Fruit fly (Drosophila melanogaster) whole organism, embryonic: Measurements from ENCODE around the gene Tgt.

Experiments used
- CG10431 ChIP-seq: fragments of 200-800 bp; sonication (Bioruptor generic); optimal IDR thresholded peaks from 3 replicates; lab custom pipeline; 2018; ENCODE audit warnings: missing biosample characterization, mild to moderate bottlenecking, missing genetic modification characterization
- CG1233 ChIP-seq: fragments of 200-800 bp; sonication (Bioruptor generic); optimal IDR thresholded peaks from 4 replicates; lab custom pipeline; 2018; ENCODE audit warnings: missing biosample characterization, mild to moderate bottlenecking, missing genetic modification characterization
- CG12391 ChIP-seq: fragments of 200-800 bp; sonication (Bioruptor generic); optimal IDR thresholded peaks from 3 replicates; lab custom pipeline; 2018; ENCODE audit warnings: missing biosample characterization, mild to moderate bottlenecking, missing genetic modification characterization, moderate library complexity
- CG13775 ChIP-seq: fragments of 200-800 bp; sonication (Bioruptor generic); optimal IDR thresholded peaks from 3 replicates; lab custom pipeline; 2017; ENCODE audit warnings: missing biosample characterization, mild to moderate bottlenecking, missing genetic modification characterization
- CG15011 ChIP-seq: fragments of 200-800 bp; sonication (Bioruptor generic); optimal IDR thresholded peaks from 3 replicates; lab custom pipeline; 2018; ENCODE audit warnings: missing biosample characterization, mild to moderate bottlenecking, missing genetic modification characterization
- CG15696 ChIP-seq: fragments of 200-800 bp; sonication (Bioruptor generic); optimal IDR thresholded peaks from 2 replicates; lab custom pipeline; 2019; ENCODE audit warnings: missing biosample characterization, mild to moderate bottlenecking, missing genetic modification characterization, moderate library complexity
- CG17328 ChIP-seq: fragments of 200-800 bp; sonication (Bioruptor generic); IDR thresholded peaks from 2 replicates; pipeline ENCODE4 v1.3.6; 2022; ENCODE audit warnings: missing biosample characterization, missing genetic modification characterization
- CG17385 ChIP-seq: fragments of 200-800 bp; sonication (Bioruptor generic); optimal IDR thresholded peaks from 3 replicates; lab custom pipeline; 2018; ENCODE audit warnings: missing biosample characterization, mild to moderate bottlenecking, missing genetic modification characterization
- CG17912 ChIP-seq: fragments of 200-800 bp; sonication (Bioruptor generic); optimal IDR thresholded peaks from 2 replicates; lab custom pipeline; 2018; ENCODE audit warnings: missing biosample characterization, mild to moderate bottlenecking, missing genetic modification characterization
- CG31224 ChIP-seq: fragments of 200-800 bp; sonication (Bioruptor generic); IDR thresholded peaks from 2 replicates; pipeline ENCODE4 v1.3.6; 2022; ENCODE audit warnings: missing biosample characterization, missing genetic modification characterization
- CG31388 ChIP-seq: fragments of 200-800 bp; sonication (Bioruptor generic); optimal IDR thresholded peaks from 2 replicates; lab custom pipeline; 2016; ENCODE audit warnings: missing biosample characterization, missing genetic modification characterization
- CG32767 ChIP-seq: fragments of 200-800 bp; sonication (Bioruptor generic); IDR thresholded peaks from 2 replicates; pipeline ENCODE4 v1.3.6; 2022; ENCODE audit warnings: missing biosample characterization, missing genetic modification characterization
- CG4617 ChIP-seq: fragments of 200-800 bp; sonication (Bioruptor generic); optimal IDR thresholded peaks from 3 replicates; lab custom pipeline; 2016; ENCODE audit warnings: missing biosample characterization, missing genetic modification characterization, borderline replicate concordance
- Dip2 ChIP-seq: fragments of 200-800 bp; sonication (Bioruptor generic); IDR thresholded peaks from 2 replicates; pipeline ENCODE4 v1.3.6; 2022; ENCODE audit warnings: missing biosample characterization, missing genetic modification characterization
- Dp ChIP-seq: fragments of 200-800 bp; sonication (Bioruptor generic); optimal IDR thresholded peaks from 2 replicates; lab custom pipeline; 2018; ENCODE audit warnings: missing biosample characterization, mild to moderate bottlenecking, missing genetic modification characterization, moderate library complexity
- Dref ChIP-seq: fragments of 200-800 bp; sonication (Bioruptor generic); IDR thresholded peaks from 2 replicates; pipeline ENCODE4 v1.3.6; 2022; ENCODE audit warnings: missing biosample characterization, missing genetic modification characterization
- Hr51 ChIP-seq, 2 experiments: fragments of 200-800 bp; sonication (Bioruptor generic); optimal IDR thresholded peaks; 2 replicates in 1 of 2; 3 replicates in 1 of 2; lab custom pipeline; 2016 to 2018; ENCODE audit warnings: missing biosample characterization in 2 of 2, missing genetic modification characterization in 2 of 2, mild to moderate bottlenecking in 1 of 2, moderate library complexity in 1 of 2
- Mrtf ChIP-seq: fragments of 200-800 bp; sonication (Bioruptor generic); IDR thresholded peaks from 3 replicates; pipeline ENCODE4 v1.3.6; 2022; ENCODE audit warnings: missing biosample characterization, missing genetic modification characterization
- Myb ChIP-seq: fragments of 200-800 bp; sonication (Bioruptor generic); optimal IDR thresholded peaks from 2 replicates; lab custom pipeline; 2016; ENCODE audit warnings: missing biosample characterization, missing genetic modification characterization
- NC2α ChIP-seq: fragments of 200-800 bp; sonication (Bioruptor generic); optimal IDR thresholded peaks from 2 replicates; lab custom pipeline; 2016; ENCODE audit warnings: missing biosample characterization, missing genetic modification characterization
- Nf-YA ChIP-seq: fragments of 200-800 bp; sonication (Bioruptor generic); IDR thresholded peaks from 2 replicates; pipeline ENCODE4 v1.3.6; 2022; ENCODE audit warnings: missing biosample characterization, missing genetic modification characterization
- Opbp ChIP-seq: fragments of 200-800 bp; sonication (Bioruptor generic); IDR thresholded peaks from 3 replicates; pipeline ENCODE4 v1.3.6; 2022; ENCODE audit warnings: missing biosample characterization, missing genetic modification characterization; ENCODE audit not compliant: partially characterized antibody
- Pdp1 ChIP-seq, 2 experiments: fragments of 200-800 bp; sonication (Bioruptor generic); optimal IDR thresholded peaks; 3 replicates each; lab custom pipeline; 2016; ENCODE audit warnings: missing biosample characterization in 2 of 2, missing genetic modification characterization in 2 of 2, mild to moderate bottlenecking in 1 of 2, moderate library complexity in 1 of 2
- Sin3A ChIP-seq: fragments of >200 bp; optimal IDR thresholded peaks from 2 replicates; lab custom pipeline; 2018
- Xbp1 ChIP-seq: fragments of 200-800 bp; sonication (Bioruptor generic); optimal IDR thresholded peaks from 3 replicates; lab custom pipeline; 2016; ENCODE audit warnings: missing biosample characterization, mild to moderate bottlenecking, missing genetic modification characterization
- YL-1 ChIP-seq: fragments of 200-800 bp; sonication (Bioruptor generic); optimal IDR thresholded peaks from 3 replicates; lab custom pipeline; 2017; ENCODE audit warnings: missing biosample characterization, mild to moderate bottlenecking, missing genetic modification characterization
- ap ChIP-seq: fragments of 200-800 bp; sonication (Bioruptor generic); IDR thresholded peaks from 2 replicates; pipeline ENCODE4 v1.3.6; 2022; ENCODE audit warnings: missing biosample characterization, missing genetic modification characterization
- bsh ChIP-seq, 2 experiments: fragments of 200-800 bp; sonication (Bioruptor generic); optimal IDR thresholded peaks; 2 replicates each; lab custom pipeline; 2017 to 2018; ENCODE audit warnings: mild to moderate bottlenecking in 2 of 2, missing biosample characterization in 2 of 2, missing genetic modification characterization in 2 of 2, moderate library complexity in 1 of 2
- chinmo ChIP-seq: fragments of 200-800 bp; sonication (Bioruptor generic); IDR thresholded peaks from 4 replicates; pipeline ENCODE4 v1.3.6; 2022; ENCODE audit warnings: missing biosample characterization, missing genetic modification characterization; ENCODE audit not compliant: partially characterized antibody
- eve ChIP-seq, 2 experiments: fragments of >200 bp; optimal IDR thresholded peaks; 2 replicates each; lab custom pipeline; 2017; ENCODE audit warnings: missing biosample characterization in 2 of 2, missing genetic modification characterization in 2 of 2
- gcm2 ChIP-seq: fragments of 200-800 bp; sonication (Bioruptor generic); optimal IDR thresholded peaks from 2 replicates; lab custom pipeline; 2016; ENCODE audit warnings: missing biosample characterization, missing genetic modification characterization
- gfzf ChIP-seq: fragments of 200-800 bp; sonication (Bioruptor generic); optimal IDR thresholded peaks from 2 replicates; lab custom pipeline; 2016; ENCODE audit warnings: missing biosample characterization, mild to moderate bottlenecking, missing genetic modification characterization, moderate library complexity
- h ChIP-seq: fragments of >200 bp; optimal IDR thresholded peaks from 2 replicates; lab custom pipeline; 2017
- ind ChIP-seq: fragments of 200-800 bp; sonication (Bioruptor generic); optimal IDR thresholded peaks from 3 replicates; lab custom pipeline; 2016; ENCODE audit warnings: missing biosample characterization, missing genetic modification characterization
- knrl ChIP-seq: fragments of 200-800 bp; sonication (Bioruptor generic); IDR thresholded peaks from 3 replicates; pipeline ENCODE4 v1.3.6; 2022; ENCODE audit warnings: missing biosample characterization, missing genetic modification characterization; ENCODE audit not compliant: partially characterized antibody
- lilli ChIP-seq: fragments of 200-800 bp; sonication (Bioruptor generic); optimal IDR thresholded peaks from 3 replicates; lab custom pipeline; 2016; ENCODE audit warnings: missing biosample characterization, missing genetic modification characterization
- nerfin-1 ChIP-seq: fragments of 200-800 bp; sonication (Bioruptor generic); optimal IDR thresholded peaks from 3 replicates; lab custom pipeline; 2019; ENCODE audit warnings: missing biosample characterization, mild to moderate bottlenecking, missing genetic modification characterization, moderate library complexity
- nmo ChIP-seq: fragments of 200-800 bp; sonication (Bioruptor generic); optimal IDR thresholded peaks from 2 replicates; lab custom pipeline; 2018; ENCODE audit warnings: missing biosample characterization, mild to moderate bottlenecking, missing genetic modification characterization, moderate library complexity
- onecut ChIP-seq: fragments of 200-800 bp; sonication (Bioruptor generic); IDR thresholded peaks from 2 replicates; pipeline ENCODE4 v1.3.6; 2022; ENCODE audit warnings: missing biosample characterization, missing genetic modification characterization
- otp ChIP-seq: fragments of 200-800 bp; sonication (Bioruptor generic); IDR thresholded peaks from 3 replicates; pipeline ENCODE4, ENCODE4 v1.3.6; 2022; ENCODE audit warnings: missing biosample characterization, missing genetic modification characterization
- p53 ChIP-seq: fragments of 200-800 bp; sonication (Bioruptor generic); optimal IDR thresholded peaks from 2 replicates; lab custom pipeline; 2016; ENCODE audit warnings: missing biosample characterization, missing genetic modification characterization
- ranshi ChIP-seq: fragments of 200-800 bp; sonication (Bioruptor generic); IDR thresholded peaks from 2 replicates; pipeline ENCODE4 v1.3.6; 2022; ENCODE audit warnings: missing biosample characterization, missing genetic modification characterization
- repo ChIP-seq: fragments of 200-800 bp; sonication (Bioruptor generic); optimal IDR thresholded peaks from 2 replicates; lab custom pipeline; 2016; ENCODE audit warnings: missing biosample characterization, missing genetic modification characterization
- slbo ChIP-seq: fragments of 200-800 bp; sonication (Bioruptor generic); IDR thresholded peaks from 2 replicates; pipeline ENCODE4 v1.3.6; 2022; ENCODE audit warnings: missing biosample characterization, missing genetic modification characterization
- stwl ChIP-seq: fragments of 200-800 bp; sonication (Bioruptor generic); optimal IDR thresholded peaks from 3 replicates; lab custom pipeline; 2018; ENCODE audit warnings: missing biosample characterization, mild to moderate bottlenecking, missing genetic modification characterization, moderate library complexity
- tgo ChIP-seq: fragments of 200-800 bp; sonication (Bioruptor generic); IDR thresholded peaks from 3 replicates; pipeline ENCODE4 v1.3.6; 2022; ENCODE audit warnings: missing biosample characterization, missing genetic modification characterization
- tll ChIP-seq, 2 experiments: fragments of 200-800 bp in 1 of 2; fragments of >200 bp in 1 of 2; sonication (Bioruptor generic) in 1 of 2; optimal IDR thresholded peaks; 2 replicates each; lab custom pipeline; 2017 to 2019; ENCODE audit warnings: missing biosample characterization in 2 of 2, missing genetic modification characterization in 2 of 2, mild to moderate bottlenecking in 1 of 2, moderate library complexity in 1 of 2
- trem ChIP-seq: fragments of 200-800 bp; optimal IDR thresholded peaks from 3 replicates; lab custom pipeline; 2019; ENCODE audit warnings: missing biosample characterization, mild to moderate bottlenecking, missing genetic modification characterization, moderate library complexity
- z ChIP-seq: fragments of 200-800 bp; sonication (Bioruptor generic); IDR thresholded peaks from 3 replicates; pipeline ENCODE4 v1.3.6; 2022; ENCODE audit warnings: missing biosample characterization, missing genetic modification characterization
- zen ChIP-seq: fragments of 200-800 bp; sonication (Bioruptor generic); optimal IDR thresholded peaks from 3 replicates; lab custom pipeline; 2018; ENCODE audit warnings: missing biosample characterization, mild to moderate bottlenecking, missing genetic modification characterization, moderate library complexity

The Tgt gene

dm6 chr2L:1169867-1170415 lies 13.9 kb upstream of the Tgt start, which contains the start of the genes CG31922 and Plap (continued):
- TF ChIP-seq CG17328 (GFP tag; lab: Robert Waterston, UW) (peak; percentile 17; the same call in 1 of the 2 replicates), repo (GFP tag; lab: Kevin White, UChicago) (peak; percentile 7), gcm2 (GFP tag; lab: Kevin White, UChicago) (no peak), CG13775 (peak; percentile 80), CG10431 (GFP tag; lab: Kevin White, UChicago) (peak; percentile 23), trem (tag; lab: Kevin White, UChicago) (peak; percentile 86), ind (GFP tag; lab: Kevin White, UChicago) (peak; percentile 75), Dip2 (GFP tag; lab: Robert Waterston, UW) (no peak), CG15011 (GFP tag; lab: Kevin White, UChicago) (no peak), Dp (GFP tag; lab: Kevin White, UChicago) (peak; percentile 38), stwl (tag; lab: Kevin White, UChicago) (peak; percentile 74), nmo (GFP tag; lab: Kevin White, UChicago) (peak; percentile 85), z (no peak), otp (GFP tag; lab: Robert Waterston, UW) (no peak), tgo (GFP tag; lab: Robert Waterston, UW) (peak; percentile 61; the same call in 1 of the 3 replicates), bsh (GFP tag; optimal IDR thresholded peaks at IDR 0.05; lab: Kevin White, UChicago) (peak in 1 of 2 experiments; percentile 48), CG31224 (peak; percentile 33; the same call in 1 of the 2 replicates), slbo (GFP tag; lab: Robert Waterston, UW) (peak; percentile 80), Dref (peak; percentile 66), eve (GFP tag; optimal IDR thresholded peaks at IDR 0.05; lab: Kevin White, UChicago) (no peak), CG1233 (GFP tag; lab: Kevin White, UChicago) (peak; percentile 34), knrl (peak; percentile 95), p53 (GFP tag; lab: Kevin White, UChicago) (no peak), YL-1 (peak; percentile 74), CG15696 (tag; lab: Kevin White, UChicago) (peak; percentile 69), ap (GFP tag; lab: Robert Waterston, UW) (0 out of 2 replicates have a peak, but pooled peaks have one; percentile 4), Xbp1 (peak; percentile 73), CG17385 (GFP tag; lab: Kevin White, UChicago) (peak; percentile 64), nerfin-1 (tag; lab: Kevin White, UChicago) (peak; percentile 64), zen (tag; lab: Kevin White, UChicago) (peak; percentile 37), chinmo (GFP tag; lab: Robert Waterston, UW) (peak; percentile 75; the same call in 2 of the 4 replicates), NC2α (GFP tag; lab: Kevin White, UChicago) (no peak), CG17912 (no peak), Mrtf (GFP tag; lab: Robert Waterston, UW) (no peak), lilli (GFP tag; lab: Kevin White, UChicago) (peak; percentile 87), h (lab: Kevin White, UChicago) (no peak), Myb (GFP tag; lab: Kevin White, UChicago) (peak; percentile 85), Opbp (GFP tag; lab: Robert Waterston, UW) (peak; percentile 74; the same call in 1 of the 3 replicates), Pdp1 (GFP tag; optimal IDR thresholded peaks at IDR 0.05; lab: Kevin White, UChicago) (peak; percentile 63 to 68), gfzf (GFP tag; lab: Kevin White, UChicago) (peak; percentile 21), CG31388 (no peak), ranshi (GFP tag; lab: Robert Waterston, UW) (no peak), CG4617 (GFP tag; lab: Kevin White, UChicago) (peak; percentile 68), onecut (GFP tag; lab: Robert Waterston, UW) (no peak; the same call in 1 of the 2 replicates), CG12391 (tag; lab: Kevin White, UChicago) (peak; percentile 82), Hr51 (GFP tag; optimal IDR thresholded peaks at IDR 0.05; lab: Kevin White, UChicago) (peak in 1 of 2 experiments; percentile 65), Sin3A (peak; percentile 74), tll (GFP tag; optimal IDR thresholded peaks at IDR 0.05; lab: Kevin White, UChicago) (peak in 1 of 2 experiments; percentile 8), Nf-YA (GFP tag; lab: Robert Waterston, UW) (no peak), CG32767 (GFP tag; lab: Robert Waterston, UW) (peak; percentile 36; the same call in 1 of the 2 replicates)
